Worm (Caenorhabditis elegans) whole organism, L3 larva: ENCODE measurements around the gene lin-49.

Experiments used
- aly-2 ChIP-seq: fragments of 150-350 bp; optimal IDR thresholded peaks from 2 replicates; lab custom pipeline; 2014; ENCODE audit warnings: missing biosample characterization, missing genetic modification characterization
- ama-1 ChIP-seq: fragments of 150-350 bp; optimal IDR thresholded peaks from 2 replicates; lab custom pipeline; 2018
- ceh-28 ChIP-seq: fragments of 150-350 bp; optimal IDR thresholded peaks from 2 replicates; lab custom pipeline; 2014; ENCODE audit warnings: missing biosample characterization, missing genetic modification reagents, missing genetic modification characterization
- ceh-82 ChIP-seq: fragments of 150-350 bp; optimal IDR thresholded peaks from 2 replicates; lab custom pipeline; 2014; ENCODE audit warnings: missing biosample characterization, missing genetic modification characterization
- ceh-9 ChIP-seq: sonication (generic microtip); optimal IDR thresholded peaks from 2 replicates; lab custom pipeline; 2018; ENCODE audit warnings: missing biosample characterization, missing genetic modification characterization
- daf-12 ChIP-seq: fragments of 150-350 bp; optimal IDR thresholded peaks from 2 replicates; lab custom pipeline; 2014; ENCODE audit warnings: missing biosample characterization, missing genetic modification reagents, missing genetic modification characterization
- egl-27 ChIP-seq: sonication (generic microtip); optimal IDR thresholded peaks from 4 replicates; lab custom pipeline; 2017; ENCODE audit warnings: missing biosample characterization, missing genetic modification reagents, missing genetic modification characterization
- egl-5 ChIP-seq: fragments of 150-350 bp; optimal IDR thresholded peaks from 2 replicates; lab custom pipeline; 2017; ENCODE audit warnings: missing biosample characterization, missing genetic modification reagents, missing genetic modification characterization, inconsistent platforms
- elt-1 ChIP-seq: fragments of 150-350 bp; optimal IDR thresholded peaks from 2 replicates; lab custom pipeline; 2014; ENCODE audit warnings: missing biosample characterization, missing genetic modification characterization
- elt-2 ChIP-seq: sonication (generic microtip); optimal IDR thresholded peaks from 2 replicates; lab custom pipeline; 2016; ENCODE audit warnings: missing genetic modification reagents, mild to moderate bottlenecking, missing genetic modification characterization, missing compliant biosample characterization
- elt-3 ChIP-seq, 3 experiments: fragments of 150-350 bp in 1 of 3; sonication (generic microtip) in 2 of 3; optimal IDR thresholded peaks; 2 replicates in 2 of 3; 4 replicates in 1 of 3; lab custom pipeline; 2014 to 2017; ENCODE audit warnings: missing biosample characterization in 3 of 3, missing genetic modification characterization in 3 of 3
- fkh-10 ChIP-seq: sonication (generic microtip); optimal IDR thresholded peaks from 2 replicates; lab custom pipeline; 2017; ENCODE audit warnings: missing biosample characterization, missing genetic modification reagents, missing genetic modification characterization
- fkh-2 ChIP-seq: fragments of 150-350 bp; optimal IDR thresholded peaks from 2 replicates; lab custom pipeline; 2014; ENCODE audit warnings: missing biosample characterization, missing genetic modification reagents, missing genetic modification characterization
- fos-1 ChIP-seq: fragments of 150-350 bp; optimal IDR thresholded peaks from 2 replicates; lab custom pipeline; 2014; ENCODE audit warnings: missing biosample characterization, missing genetic modification characterization
- hmg-11 ChIP-seq: sonication (generic microtip); optimal IDR thresholded peaks from 2 replicates; lab custom pipeline; 2016; ENCODE audit warnings: missing genetic modification characterization, missing compliant biosample characterization
- jun-1 ChIP-seq: fragments of 150-350 bp; optimal IDR thresholded peaks from 2 replicates; lab custom pipeline; 2014; ENCODE audit warnings: missing biosample characterization, missing genetic modification reagents, missing genetic modification characterization
- lin-15B ChIP-seq: fragments of 150-350 bp; optimal IDR thresholded peaks from 2 replicates; lab custom pipeline; 2014; ENCODE audit warnings: missing biosample characterization, missing genetic modification characterization
- lin-39 ChIP-seq: fragments of 150-350 bp; optimal IDR thresholded peaks from 2 replicates; lab custom pipeline; 2018; ENCODE audit warnings: missing biosample characterization, missing genetic modification reagents, missing genetic modification characterization
- mdl-1 ChIP-seq: fragments of 150-350 bp; optimal IDR thresholded peaks from 2 replicates; lab custom pipeline; 2014; ENCODE audit warnings: missing biosample characterization, missing genetic modification characterization
- nfya-1 ChIP-seq: sonication (generic microtip); optimal IDR thresholded peaks from 2 replicates; lab custom pipeline; 2017; ENCODE audit warnings: missing genetic modification characterization, mild to moderate bottlenecking, missing compliant biosample characterization, antibody characterized with exemption, moderate library complexity; ENCODE audit not compliant: insufficient read depth
- nhr-11 ChIP-seq: fragments of 150-350 bp; optimal IDR thresholded peaks from 2 replicates; lab custom pipeline; 2014; ENCODE audit warnings: missing biosample characterization, missing genetic modification characterization
- nhr-25 ChIP-seq: sonication (generic microtip); optimal IDR thresholded peaks from 2 replicates; lab custom pipeline; 2017; ENCODE audit warnings: missing biosample characterization, missing genetic modification characterization
- nhr-28 ChIP-seq: fragments of 150-350 bp; optimal IDR thresholded peaks from 2 replicates; lab custom pipeline; 2014; ENCODE audit warnings: missing biosample characterization, missing genetic modification characterization
- nhr-43 ChIP-seq: sonication (generic microtip); optimal IDR thresholded peaks from 2 replicates; lab custom pipeline; 2016; ENCODE audit warnings: mild to moderate bottlenecking, missing genetic modification characterization, missing compliant biosample characterization; ENCODE audit not compliant: poor library complexity, severe bottlenecking
- nhr-77 ChIP-seq: fragments of 150-350 bp; optimal IDR thresholded peaks from 2 replicates; lab custom pipeline; 2014; ENCODE audit warnings: missing biosample characterization, missing genetic modification characterization
- pqm-1 ChIP-seq: fragments of 150-350 bp; optimal IDR thresholded peaks from 2 replicates; lab custom pipeline; 2017; ENCODE audit warnings: missing biosample characterization, missing genetic modification characterization, inconsistent platforms
- sea-2 ChIP-seq: fragments of 150-350 bp; sonication (generic microtip); optimal IDR thresholded peaks from 4 replicates; lab custom pipeline; 2014; ENCODE audit warnings: missing biosample characterization, missing genetic modification reagents, missing genetic modification characterization
- skn-1 ChIP-seq: fragments of 150-350 bp; optimal IDR thresholded peaks from 2 replicates; lab custom pipeline; 2014; ENCODE audit warnings: missing biosample characterization, missing genetic modification characterization
- snpc-4 ChIP-seq: fragments of 150-350 bp; optimal IDR thresholded peaks from 2 replicates; lab custom pipeline; 2014; ENCODE audit warnings: missing biosample characterization, missing genetic modification characterization
- tbx-2 ChIP-seq: sonication (generic microtip); optimal IDR thresholded peaks from 2 replicates; lab custom pipeline; 2016; ENCODE audit warnings: mild to moderate bottlenecking, missing genetic modification characterization, missing compliant biosample characterization
- unc-39 ChIP-seq: sonication (generic microtip); optimal IDR thresholded peaks from 4 replicates; lab custom pipeline; 2017; ENCODE audit warnings: missing biosample characterization, missing genetic modification characterization
- unc-62 ChIP-seq: fragments of 150-350 bp; sonication (generic microtip); optimal IDR thresholded peaks from 4 replicates; lab custom pipeline; 2014; ENCODE audit warnings: missing biosample characterization, missing genetic modification reagents, missing genetic modification characterization
- zag-1 ChIP-seq: fragments of 150-350 bp; optimal IDR thresholded peaks from 2 replicates; lab custom pipeline; 2014; ENCODE audit warnings: missing biosample characterization, missing genetic modification characterization
- ztf-11 ChIP-seq: fragments of 150-350 bp; optimal IDR thresholded peaks from 2 replicates; lab custom pipeline; 2014; ENCODE audit warnings: missing biosample characterization, missing genetic modification characterization
- ztf-4 ChIP-seq: fragments of 150-350 bp; optimal IDR thresholded peaks from 2 replicates; lab custom pipeline; 2014; ENCODE audit warnings: missing biosample characterization, missing genetic modification characterization

Gene lin-49

ce11 chrIV:8628262-8628661 is 7.8 kb downstream of the lin-49 start:
- no peak for TF ChIP-seq zag-1
- no peak for TF ChIP-seq elt-2
- peak; percentile 49 for TF ChIP-seq nhr-25 (tag; lab: Kevin White, UChicago)
- TF ChIP-seq unc-39 (tag; lab: Kevin White, UChicago) = no peak
- no peak for TF ChIP-seq nfya-1
- TF ChIP-seq unc-62 (GFP tag; lab: Kevin White, UChicago) = no peak
- TF ChIP-seq pqm-1 (tag; lab: Kevin White, UChicago) = no peak
- no peak for TF ChIP-seq hmg-11 (tag; lab: Kevin White, UChicago)
- TF ChIP-seq fkh-10 = peak; percentile 46
- no peak for TF ChIP-seq egl-5 (tag; lab: Kevin White, UChicago)

- peak; percentile 25 for TF ChIP-seq lin-15B
- TF ChIP-seq snpc-4 (tag; lab: Kevin White, UChicago) = no peak
- TF ChIP-seq fos-1 (tag; lab: Kevin White, UChicago) = no peak
- TF ChIP-seq fkh-10 = peak; percentile 34
- peak; percentile 54 for TF ChIP-seq lin-39 (tag; lab: Kevin White, UChicago)
- peak; percentile 75 for TF ChIP-seq nfya-1
- peak; percentile 86 for TF ChIP-seq hmg-11 (tag; lab: Kevin White, UChicago)
- TF ChIP-seq, all 47 proteins: peak for 5
Observed at ce11 chrIV:8629609-8630052, 9.1 kb downstream of the lin-49 start.

- TF ChIP-seq egl-27 (tag; lab: Kevin White, UChicago) (no peak), ceh-82 (no peak), ztf-4 (no peak), jun-1 (no peak), aly-2 (tag; lab: Kevin White, UChicago) (no peak), snpc-4 (tag; lab: Kevin White, UChicago) (no peak), elt-3 (tag; optimal IDR thresholded peaks at IDR 0.05; lab: Kevin White, UChicago) (no peak), ceh-28 (tag; lab: Kevin White, UChicago) (no peak), ceh-9 (tag; lab: Kevin White, UChicago) (no peak), nhr-28 (tag; lab: Kevin White, UChicago) (no peak), fkh-10 (no peak), egl-5 (tag; lab: Kevin White, UChicago) (no peak), elt-2 (no peak)
- TF ChIP-seq, all 47 proteins: peak for 0
Observed at ce11 chrIV:8630243-8630642, 9.8 kb downstream of the lin-49 start.

- TF ChIP-seq sea-2 (no peak), ztf-11 (no peak), elt-3 (tag; optimal IDR thresholded peaks at IDR 0.05; lab: Kevin White, UChicago) (no peak), elt-1 (no peak), fkh-10 (no peak), ceh-28 (tag; lab: Kevin White, UChicago) (no peak)
- TF ChIP-seq, all 47 proteins: peak for 0
Observed at ce11 chrIV:8631033-8631432, 10.6 kb downstream of the lin-49 start, which contains the start of gene dgk-4. TSS of gene dgk-4 (plus strand) at chrIV:8631333.

- TF ChIP-seq nhr-25 (tag; lab: Kevin White, UChicago) = no peak
- no peak for TF ChIP-seq nhr-77 (tag; lab: Kevin White, UChicago)
- TF ChIP-seq nhr-43 (tag; lab: Kevin White, UChicago) = no peak
- no peak for TF ChIP-seq elt-1
- no peak for TF ChIP-seq nhr-11
- TF ChIP-seq daf-12 (tag; lab: Kevin White, UChicago) = no peak
- TF ChIP-seq nfya-1 = no peak
- no peak for TF ChIP-seq mdl-1 (tag; lab: Kevin White, UChicago)
- TF ChIP-seq tbx-2 = no peak
- TF ChIP-seq egl-27 (tag; lab: Kevin White, UChicago) = no peak
- no peak for TF ChIP-seq fkh-2 (tag; lab: Kevin White, UChicago)
- TF ChIP-seq nhr-28 (tag; lab: Kevin White, UChicago) = no peak
- no peak for TF ChIP-seq skn-1 (tag; lab: Kevin White, UChicago)
- no peak for TF ChIP-seq egl-5 (tag; lab: Kevin White, UChicago)
- TF ChIP-seq ama-1 (lab: Kevin White, UChicago) = no peak
- no peak for TF ChIP-seq elt-2
- no peak for TF ChIP-seq ceh-9 (tag; lab: Kevin White, UChicago)
- TF ChIP-seq fos-1 (tag; lab: Kevin White, UChicago) = no peak
Observed at ce11 chrIV:8638761-8639160, 18.3 kb downstream of the lin-49 start, which contains the start of gene F42A9.9. TSS of gene F42A9.9 (minus strand) at chrIV:8638861.
